Fruit fly (Drosophila melanogaster) whole organism, pupa: ENCODE measurements around the gene Pde9.
A peak's percentile ranks its signal among the peaks of the same experiment; 100 is the strongest.

Experiments
- CG10348 ChIP-seq: fragments of 200-800 bp; sonication (Bioruptor generic); IDR thresholded peaks from 2 replicates; pipeline ENCODE4 v1.3.6; 2022; ENCODE audit warnings: missing biosample characterization, missing genetic modification characterization
- CG12605 ChIP-seq: fragments of 200-800 bp; sonication (Bioruptor generic); IDR thresholded peaks from 2 replicates; pipeline ENCODE4 v1.3.6; 2022; ENCODE audit warnings: missing biosample characterization, missing genetic modification characterization
- CG13204 ChIP-seq: fragments of 200-800 bp; sonication (Bioruptor generic); optimal IDR thresholded peaks from 2 replicates; lab custom pipeline; 2018; ENCODE audit warnings: missing biosample characterization, mild to moderate bottlenecking, missing genetic modification characterization, moderate library complexity
- CG14655 ChIP-seq: fragments of 200-800 bp; sonication (Bioruptor generic); optimal IDR thresholded peaks from 3 replicates; lab custom pipeline; 2017; ENCODE audit warnings: mild to moderate bottlenecking, missing biosample characterization, missing genetic modification reagents, missing genetic modification characterization
- CG15710 ChIP-seq: fragments of 200-800 bp; sonication (Bioruptor generic); optimal IDR thresholded peaks from 2 replicates; lab custom pipeline; 2018; ENCODE audit warnings: missing biosample characterization, mild to moderate bottlenecking, missing genetic modification characterization, moderate library complexity
- CG17806 ChIP-seq: fragments of 200-800 bp; sonication (Bioruptor generic); optimal IDR thresholded peaks from 2 replicates; lab custom pipeline; 2018; ENCODE audit warnings: missing biosample characterization, mild to moderate bottlenecking, missing genetic modification characterization, moderate library complexity
- CG32121 ChIP-seq: fragments of 200-800 bp; sonication (Bioruptor generic); IDR thresholded peaks from 2 replicates; pipeline ENCODE4 v1.3.6; 2022; ENCODE audit warnings: missing biosample characterization, missing genetic modification characterization
- CG34367 ChIP-seq: fragments of 200-800 bp; sonication (Bioruptor generic); optimal IDR thresholded peaks from 2 replicates; lab custom pipeline; 2018; ENCODE audit warnings: missing biosample characterization, mild to moderate bottlenecking, missing genetic modification characterization
- CG4496 ChIP-seq: fragments of 200-800 bp; sonication (Bioruptor generic); IDR thresholded peaks from 3 replicates; pipeline ENCODE4 v1.3.6; 2022; ENCODE audit warnings: missing biosample characterization, missing genetic modification characterization
- CG8159 ChIP-seq: fragments of 200-800 bp; sonication (Bioruptor generic); optimal IDR thresholded peaks from 3 replicates; lab custom pipeline; 2018; ENCODE audit warnings: missing biosample characterization, mild to moderate bottlenecking, missing genetic modification characterization, moderate library complexity
- CG8301 ChIP-seq: fragments of 200-800 bp; sonication (Bioruptor generic); optimal IDR thresholded peaks from 2 replicates; lab custom pipeline; 2018; ENCODE audit warnings: missing biosample characterization, mild to moderate bottlenecking, missing genetic modification characterization
- CG9948 ChIP-seq: fragments of 200-800 bp; sonication (Bioruptor generic); optimal IDR thresholded peaks from 2 replicates; lab custom pipeline; 2018; ENCODE audit warnings: missing biosample characterization, mild to moderate bottlenecking, missing genetic modification characterization, moderate library complexity
- D1 ChIP-seq: fragments of 200-800 bp; sonication (Bioruptor generic); optimal IDR thresholded peaks from 2 replicates; lab custom pipeline; 2018; ENCODE audit warnings: missing biosample characterization, mild to moderate bottlenecking, missing genetic modification characterization, moderate library complexity
- EcR ChIP-seq: fragments of 200-800 bp; sonication (Bioruptor generic); optimal IDR thresholded peaks from 3 replicates; lab custom pipeline; 2019; ENCODE audit warnings: missing biosample characterization, missing genetic modification characterization, mild to moderate bottlenecking, moderate library complexity, missing genetic modification reagents
- Ets98B ChIP-seq: fragments of 200-800 bp; sonication (Bioruptor generic); IDR thresholded peaks from 2 replicates; pipeline ENCODE4 v1.3.6; 2022; ENCODE audit warnings: missing biosample characterization, missing genetic modification characterization
- Pif1A ChIP-seq: fragments of 200-800 bp; sonication (Bioruptor generic); optimal IDR thresholded peaks from 3 replicates; lab custom pipeline; 2016; ENCODE audit warnings: missing biosample characterization, missing genetic modification characterization
- Pif1B ChIP-seq: fragments of 200-800 bp; sonication (Bioruptor generic); optimal IDR thresholded peaks from 3 replicates; lab custom pipeline; 2016; ENCODE audit warnings: missing biosample characterization, missing genetic modification characterization
- Snoo ChIP-seq: fragments of 200-800 bp; sonication (Bioruptor generic); optimal IDR thresholded peaks from 3 replicates; lab custom pipeline; 2017; ENCODE audit warnings: missing biosample characterization, mild to moderate bottlenecking, missing genetic modification characterization, inconsistent platforms
- fd96Ca ChIP-seq: fragments of 200-800 bp; sonication (Bioruptor generic); IDR thresholded peaks from 3 replicates; pipeline ENCODE4 v1.3.6; 2022; ENCODE audit warnings: missing biosample characterization, missing genetic modification characterization
- gl ChIP-seq: fragments of 200-800 bp; sonication (Bioruptor generic); optimal IDR thresholded peaks from 2 replicates; lab custom pipeline; 2018; ENCODE audit warnings: missing biosample characterization, mild to moderate bottlenecking, missing genetic modification characterization
- rn ChIP-seq: fragments of 200-800 bp; sonication (Bioruptor generic); IDR thresholded peaks from 2 replicates; pipeline ENCODE4 v1.3.6; 2022; ENCODE audit warnings: missing biosample characterization, missing genetic modification characterization

Pde9 gene

dm6 chrX:12895114-12895723 is 1.9 kb downstream of the Pde9 start:
- TF ChIP-seq CG17806 (tag; lab: Kevin White, UChicago) (no peak), fd96Ca (no peak), CG12605 (0 out of 2 replicates have a peak, but pooled peaks have one; percentile 41), CG34367 (tag; lab: Kevin White, UChicago) (no peak), CG15710 (tag; lab: Kevin White, UChicago) (no peak), CG13204 (GFP tag; lab: Kevin White, UChicago) (no peak), EcR (GFP tag; lab: Kevin White, UChicago) (peak; percentile 58), CG9948 (tag; lab: Kevin White, UChicago) (no peak)

dm6 chrX:12893969-12894368 is 3.2 kb downstream of the Pde9 start:
- TF ChIP-seq EcR (GFP tag; lab: Kevin White, UChicago): no peak
- no peak for TF ChIP-seq CG4496 (GFP tag; lab: Robert Waterston, UW)
- no peak for TF ChIP-seq CG15710 (tag; lab: Kevin White, UChicago)
- no peak for TF ChIP-seq Pif1A (GFP tag; lab: Kevin White, UChicago)
- TF ChIP-seq CG17806 (tag; lab: Kevin White, UChicago): no peak
- no peak for TF ChIP-seq CG8301 (tag; lab: Kevin White, UChicago)
- no peak for TF ChIP-seq CG8159
- TF ChIP-seq Snoo: no peak
- no peak for TF ChIP-seq CG10348 (GFP tag; lab: Robert Waterston, UW)
- TF ChIP-seq CG12605: no peak
- TF ChIP-seq Ets98B: no peak
- no peak for TF ChIP-seq rn (GFP tag; lab: Robert Waterston, UW)
- no peak for TF ChIP-seq gl

- TF ChIP-seq Pif1A (GFP tag; lab: Kevin White, UChicago): peak; percentile 65
- peak; percentile 76 for TF ChIP-seq D1 (tag; lab: Kevin White, UChicago)
- peak; percentile 64 for TF ChIP-seq CG34367 (tag; lab: Kevin White, UChicago)
- peak; percentile 66 for TF ChIP-seq CG17806 (tag; lab: Kevin White, UChicago)
- no peak for TF ChIP-seq CG12605
- peak; percentile 77 for TF ChIP-seq CG9948 (tag; lab: Kevin White, UChicago)
- TF ChIP-seq Pif1B: peak; percentile 59
- peak; percentile 87 for TF ChIP-seq CG8159
- TF ChIP-seq Snoo: peak; percentile 56
- no peak for TF ChIP-seq CG10348 (GFP tag; lab: Robert Waterston, UW)
- TF ChIP-seq CG13204 (GFP tag; lab: Kevin White, UChicago): peak; percentile 23
- TF ChIP-seq CG32121 (GFP tag; lab: Robert Waterston, UW): peak; percentile 44; the same call in 1 of the 2 replicates
- TF ChIP-seq EcR (GFP tag; lab: Kevin White, UChicago): peak; percentile 95
- no peak for TF ChIP-seq fd96Ca
- TF ChIP-seq Ets98B: peak; percentile 36; the same call in 1 of the 2 replicates
- peak; percentile 81 for TF ChIP-seq CG15710 (tag; lab: Kevin White, UChicago)
- TF ChIP-seq rn (GFP tag; lab: Robert Waterston, UW): no peak
- TF ChIP-seq CG8301 (tag; lab: Kevin White, UChicago): peak; percentile 70
- no peak for TF ChIP-seq gl
- peak; percentile 84 for TF ChIP-seq CG14655
- peak; percentile 42; the same call in 1 of the 3 replicates for TF ChIP-seq CG4496 (GFP tag; lab: Robert Waterston, UW)
Measured at dm6 chrX:12891322-12892159, 5.6 kb downstream of the Pde9 start.

DNA sequence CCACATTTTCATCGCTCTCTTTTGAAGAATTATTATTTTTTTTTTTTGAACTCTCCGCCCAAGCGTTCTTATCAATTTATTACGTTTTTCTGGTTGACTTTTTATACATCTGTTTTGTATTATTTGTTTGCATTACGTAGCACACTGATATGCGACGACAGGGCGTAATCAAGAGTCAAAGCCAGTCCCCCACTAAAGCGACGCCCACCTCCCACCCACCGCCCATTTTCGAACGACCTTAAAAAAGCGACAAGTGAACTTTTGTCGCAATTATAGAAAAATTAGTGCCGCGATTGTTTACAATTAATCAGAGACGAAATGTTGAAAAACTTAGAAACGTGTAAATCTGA is 6.3 kb downstream of the Pde9 start:
- TF ChIP-seq CG4496 (GFP tag; lab: Robert Waterston, UW) (peak; percentile 53; the same call in 2 of the 3 replicates), CG12605 (peak; percentile 72), Ets98B (no peak)

- TF ChIP-seq CG13204 (GFP tag; lab: Kevin White, UChicago): peak; percentile 77
- TF ChIP-seq EcR (GFP tag; lab: Kevin White, UChicago): no peak
- peak; percentile 38 for TF ChIP-seq CG8301 (tag; lab: Kevin White, UChicago)
- no peak for TF ChIP-seq CG32121 (GFP tag; lab: Robert Waterston, UW)
- TF ChIP-seq Pif1A (GFP tag; lab: Kevin White, UChicago): peak; percentile 48
- TF ChIP-seq D1 (tag; lab: Kevin White, UChicago): no peak
- no peak for TF ChIP-seq CG10348 (GFP tag; lab: Robert Waterston, UW)
- peak; percentile 38 for TF ChIP-seq CG14655
- no peak for TF ChIP-seq CG4496 (GFP tag; lab: Robert Waterston, UW)
- TF ChIP-seq rn (GFP tag; lab: Robert Waterston, UW): no peak
- TF ChIP-seq Pif1B: peak; percentile 43
- TF ChIP-seq fd96Ca: no peak
- TF ChIP-seq CG9948 (tag; lab: Kevin White, UChicago): peak; percentile 21
- TF ChIP-seq gl: peak; percentile 62
- TF ChIP-seq Ets98B: no peak
- peak; percentile 34 for TF ChIP-seq CG15710 (tag; lab: Kevin White, UChicago)
- TF ChIP-seq Snoo: peak; percentile 36
- TF ChIP-seq CG12605: no peak; the same call in 1 of the 2 replicates
- TF ChIP-seq CG34367 (tag; lab: Kevin White, UChicago): peak; percentile 41
- peak; percentile 56 for TF ChIP-seq CG8159
- TF ChIP-seq CG17806 (tag; lab: Kevin White, UChicago): peak; percentile 44
Measured at dm6 chrX:12890166-12890825, 6.8 kb downstream of the Pde9 start.
